Fruit fly (Drosophila melanogaster): ENCODE results near the gene betaTub85D.
A peak's percentile ranks its signal among the peaks of the same experiment; 100 is the strongest.

The betaTub85D gene

DNA sequence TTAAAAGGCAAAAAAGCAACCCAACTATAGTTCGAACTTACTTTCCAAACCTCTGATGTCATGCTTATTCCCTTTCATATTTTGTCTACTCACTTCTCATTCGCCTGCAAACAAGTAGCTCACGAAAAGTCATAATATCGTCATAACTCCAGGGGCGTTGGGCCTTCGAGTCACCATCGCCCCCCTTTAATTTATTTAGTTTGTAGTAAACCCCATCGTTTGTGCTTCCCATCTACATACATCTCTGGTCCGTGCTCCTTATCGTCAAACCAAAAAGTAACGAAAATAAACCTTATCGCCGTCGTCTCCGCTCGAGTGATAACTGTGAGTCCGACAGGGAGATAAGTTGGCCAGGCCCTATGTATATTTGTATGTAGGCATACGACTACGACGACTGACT is 18.9 kb upstream of the betaTub85D start (continued):
- TF ChIP-seq NFAT (GFP tag; IDR thresholded peaks at IDR 0.05) (peak; percentile 78), CG2129 (GFP tag; IDR thresholded peaks at IDR 0.05; ENCODE audit: partially characterized antibody) (no peak), Nf-YA (GFP tag; IDR thresholded peaks at IDR 0.05) (peak; percentile 44; the same call in 1 of the 2 replicates), bowl (GFP tag; IDR thresholded peaks at IDR 0.05) (0 out of 2 replicates have a peak, but pooled peaks have one; percentile 30), knrl (GFP tag; IDR thresholded peaks at IDR 0.05; ENCODE audit: partially characterized antibody) (no peak), Meics (GFP tag; optimal IDR thresholded peaks at IDR 0.05) (peak; percentile 85), lilli (GFP tag; optimal IDR thresholded peaks at IDR 0.05) (peak; percentile 86), D19A (tag; optimal IDR thresholded peaks at IDR 0.05) (peak; percentile 51), CG6791 (GFP tag; IDR thresholded peaks at IDR 0.05; ENCODE audit: partially characterized antibody) (no peak), CG10209 (GFP tag; optimal IDR thresholded peaks at IDR 0.05) (peak; percentile 42), pho (GFP tag; optimal IDR thresholded peaks at IDR 0.05) (peak; percentile 66), sens-2 (GFP tag; IDR thresholded peaks at IDR 0.05) (peak; percentile 9; the same call in 1 of the 2 replicates), ranshi (GFP tag; IDR thresholded peaks at IDR 0.05) (0 out of 2 replicates have a peak, but pooled peaks have one; percentile 35), CoRest (tag; optimal IDR thresholded peaks at IDR 0.05) (peak; percentile 74), CG13775 (GFP tag; optimal IDR thresholded peaks at IDR 0.05) (peak; percentile 28), ci (GFP tag; IDR thresholded peaks at IDR 0.05) (peak; percentile 84), grn (GFP tag; optimal IDR thresholded peaks at IDR 0.05) (peak; percentile 72), CG9437 (GFP tag; optimal IDR thresholded peaks at IDR 0.05) (no peak), Elba2 (GFP tag; optimal IDR thresholded peaks at IDR 0.05) (no peak), Deaf1 (tag; optimal IDR thresholded peaks at IDR 0.05) (peak; percentile 73), Hr51 (GFP tag; optimal IDR thresholded peaks at IDR 0.05) (peak; percentile 34 to 48), CG14050 (GFP tag; IDR thresholded peaks at IDR 0.05) (peak; percentile 39; the same call in 1 of the 3 replicates), CG12104 (GFP tag; optimal IDR thresholded peaks at IDR 0.05) (no peak), HHEX (GFP tag; optimal IDR thresholded peaks at IDR 0.05) (peak; percentile 48), Tbp (GFP tag; optimal IDR thresholded peaks at IDR 0.05) (no peak), Mad (GFP tag; optimal IDR thresholded peaks at IDR 0.05) (peak; percentile 38), CG31388 (GFP tag; optimal IDR thresholded peaks at IDR 0.05) (no peak), CG15479 (GFP tag; optimal IDR thresholded peaks at IDR 0.05) (no peak), CG10959 (GFP tag; IDR thresholded peaks at IDR 0.05) (no peak), CG17802 (tag; optimal IDR thresholded peaks at IDR 0.05) (no peak), CG11504 (tag; optimal IDR thresholded peaks at IDR 0.05) (peak; percentile 70), CG16779 (GFP tag; IDR thresholded peaks at IDR 0.05) (peak; percentile 88), CG10431 (GFP tag; optimal IDR thresholded peaks at IDR 0.05) (no peak), maf-S (GFP tag; optimal IDR thresholded peaks at IDR 0.05) (peak; percentile 57), Dp (GFP tag; optimal IDR thresholded peaks at IDR 0.05) (no peak), tx (GFP tag; optimal IDR thresholded peaks at IDR 0.05) (peak; percentile 29), stc (GFP tag; IDR thresholded peaks at IDR 0.05) (no peak), tio (GFP tag; optimal IDR thresholded peaks at IDR 0.05) (no peak), stwl (tag; optimal IDR thresholded peaks at IDR 0.05) (no peak), ATbp (GFP tag; optimal IDR thresholded peaks at IDR 0.05) (peak; percentile 45), CG1529 (GFP tag; optimal IDR thresholded peaks at IDR 0.05) (peak; percentile 27), lmd (GFP tag; IDR thresholded peaks at IDR 0.05) (peak; percentile 67; the same call in 1 of the 2 replicates), scrt (GFP tag; optimal IDR thresholded peaks at IDR 0.05) (peak; percentile 63), Chrac-16 (GFP tag; optimal IDR thresholded peaks at IDR 0.05) (peak; percentile 1), sna (GFP tag; IDR thresholded peaks at IDR 0.05; ENCODE audit: partially characterized antibody) (no peak), Lhr (GFP tag; optimal IDR thresholded peaks at IDR 0.05) (no peak), ro (GFP tag; IDR thresholded peaks at IDR 0.05) (no peak), seq (GFP tag; IDR thresholded peaks at IDR 0.05) (peak; percentile 68), chn (GFP tag; optimal IDR thresholded peaks at IDR 0.05) (peak; percentile 4), sima (GFP tag; optimal IDR thresholded peaks at IDR 0.05) (peak; percentile 36), NC2α (GFP tag; optimal IDR thresholded peaks at IDR 0.05) (no peak)

Measured in whole organism, embryonic.